Worm (Caenorhabditis elegans): ENCODE results near the gene gcy-11.

- TF ChIP-seq ceh-36 (tag; optimal IDR thresholded peaks at IDR 0.05) (no peak), flt-1 (GFP tag; IDR thresholded peaks at IDR 0.05) (no peak), ama-1 (optimal IDR thresholded peaks at IDR 0.05) (no peak), B0310.2 (tag; optimal IDR thresholded peaks at IDR 0.05) (no peak), sea-1 (GFP tag; conservative IDR thresholded peaks at IDR 0.05) (no peak), ets-7 (tag; optimal IDR thresholded peaks at IDR 0.05) (no peak), hmbx-1 (tag; optimal IDR thresholded peaks at IDR 0.05) (no peak), tbx-11 (GFP tag; IDR thresholded peaks at IDR 0.05) (no peak), scrt-1 (GFP tag; IDR thresholded peaks at IDR 0.05) (no peak), pes-1 (GFP tag; IDR thresholded peaks at IDR 0.05) (no peak), hmg-4 (GFP tag; optimal IDR thresholded peaks at IDR 0.05) (no peak), tra-4 (tag; optimal IDR thresholded peaks at IDR 0.05) (no peak), F13C5.2 (tag; optimal IDR thresholded peaks at IDR 0.05) (no peak), tbx-37 (GFP tag; conservative IDR thresholded peaks at IDR 0.05) (no peak)
Observed at ce11 chrX:17093199-17093598, 37.8 kb upstream of the gcy-11 start, which contains the start of gene C08A9.3.

Data from whole organism, early embryonic.